Fruit fly (Drosophila melanogaster) whole organism, prepupa: ENCODE measurements around the gene Tlk.

Source experiments
- CG10631 ChIP-seq: fragments of 200-800 bp; sonication (Bioruptor generic); optimal IDR thresholded peaks from 2 replicates; lab custom pipeline; 2016; ENCODE audit warnings: missing biosample characterization, missing genetic modification characterization
- CG10669 ChIP-seq: fragments of 200-800 bp; sonication (Bioruptor generic); optimal IDR thresholded peaks from 3 replicates; lab custom pipeline; 2018; ENCODE audit warnings: missing biosample characterization, mild to moderate bottlenecking, missing genetic modification characterization, moderate library complexity
- CG11294 ChIP-seq: fragments of 200-800 bp; sonication (Bioruptor generic); IDR thresholded peaks from 2 replicates; pipeline ENCODE4 v1.3.6; 2022; ENCODE audit warnings: missing biosample characterization, missing genetic modification characterization
- CG11762 ChIP-seq: fragments of 200-800 bp; sonication (Bioruptor generic); optimal IDR thresholded peaks from 3 replicates; lab custom pipeline; 2016; ENCODE audit warnings: missing biosample characterization, missing genetic modification characterization; ENCODE audit not compliant: insufficient read depth
- CG11902 ChIP-seq: fragments of 200-800 bp; sonication (Bioruptor generic); optimal IDR thresholded peaks from 3 replicates; lab custom pipeline; 2016; ENCODE audit warnings: missing biosample characterization, missing genetic modification characterization
- CG15336 ChIP-seq: fragments of 200-800 bp; sonication (Bioruptor generic); IDR thresholded peaks from 2 replicates; pipeline ENCODE4 v1.3.6; 2022; ENCODE audit warnings: missing biosample characterization, missing genetic modification characterization
- CG1621 ChIP-seq: fragments of 200-800 bp; sonication (Bioruptor generic); optimal IDR thresholded peaks from 3 replicates; lab custom pipeline; 2018; ENCODE audit warnings: missing biosample characterization, mild to moderate bottlenecking, missing genetic modification characterization
- CG3032 ChIP-seq: fragments of 200-800 bp; optimal IDR thresholded peaks from 2 replicates; lab custom pipeline; 2019; ENCODE audit warnings: missing biosample characterization, mild to moderate bottlenecking, missing genetic modification characterization, moderate library complexity
- CG31627 ChIP-seq: fragments of 200-800 bp; sonication (Bioruptor generic); optimal IDR thresholded peaks from 3 replicates; lab custom pipeline; 2016; ENCODE audit warnings: missing biosample characterization, missing genetic modification characterization
- CG32006 ChIP-seq: fragments of 200-800 bp; sonication (Bioruptor generic); optimal IDR thresholded peaks from 3 replicates; lab custom pipeline; 2017; ENCODE audit warnings: missing biosample characterization, mild to moderate bottlenecking, missing genetic modification characterization
- CG4318 ChIP-seq: fragments of 200-800 bp; sonication (Bioruptor generic); optimal IDR thresholded peaks from 3 replicates; lab custom pipeline; 2017; ENCODE audit warnings: missing biosample characterization, mild to moderate bottlenecking, missing genetic modification characterization
- CG6276 ChIP-seq: fragments of 200-800 bp; sonication (Bioruptor generic); optimal IDR thresholded peaks from 2 replicates; lab custom pipeline; 2017; ENCODE audit warnings: missing biosample characterization, mild to moderate bottlenecking, missing genetic modification characterization
- CG6808 ChIP-seq: fragments of 200-800 bp; sonication (Bioruptor generic); optimal IDR thresholded peaks from 3 replicates; lab custom pipeline; 2017; ENCODE audit warnings: missing biosample characterization, missing genetic modification characterization, mild to moderate bottlenecking, moderate library complexity, missing genetic modification reagents
- CG6854 ChIP-seq: fragments of 200-800 bp; sonication (Bioruptor generic); optimal IDR thresholded peaks from 2 replicates; lab custom pipeline; 2017; ENCODE audit warnings: missing biosample characterization, mild to moderate bottlenecking, missing genetic modification characterization
- CG8119 ChIP-seq: fragments of 200-800 bp; sonication (Bioruptor generic); IDR thresholded peaks from 3 replicates; pipeline ENCODE4 v1.3.6; 2022; ENCODE audit warnings: missing biosample characterization, missing genetic modification characterization
- CG8319 ChIP-seq: fragments of 200-800 bp; sonication (Bioruptor generic); optimal IDR thresholded peaks from 3 replicates; lab custom pipeline; 2016; ENCODE audit warnings: missing biosample characterization, missing genetic modification characterization
- CG8632 ChIP-seq: fragments of 200-800 bp; sonication (Bioruptor generic); optimal IDR thresholded peaks from 3 replicates; lab custom pipeline; 2016; ENCODE audit warnings: missing biosample characterization, missing genetic modification characterization
- CG9139 ChIP-seq: fragments of 200-800 bp; sonication (Bioruptor generic); optimal IDR thresholded peaks from 3 replicates; lab custom pipeline; 2017; ENCODE audit warnings: missing biosample characterization, mild to moderate bottlenecking, missing genetic modification characterization
- Eip93F ChIP-seq: fragments of 200-800 bp; sonication (Bioruptor generic); optimal IDR thresholded peaks from 2 replicates; lab custom pipeline; 2016; ENCODE audit warnings: missing biosample characterization, mild to moderate bottlenecking, missing genetic modification characterization
- Ets21C ChIP-seq: fragments of 200-800 bp; sonication (Bioruptor generic); optimal IDR thresholded peaks from 3 replicates; lab custom pipeline; 2016; ENCODE audit warnings: missing biosample characterization, missing genetic modification characterization
- Ets96B ChIP-seq: fragments of 200-800 bp; optimal IDR thresholded peaks from 2 replicates; lab custom pipeline; 2019; ENCODE audit warnings: missing biosample characterization, mild to moderate bottlenecking, missing genetic modification characterization, moderate library complexity
- Gug ChIP-seq: fragments of 200-800 bp; sonication (Bioruptor generic); IDR thresholded peaks from 2 replicates; pipeline ENCODE4 v1.3.6; 2022; ENCODE audit warnings: missing biosample characterization, missing genetic modification characterization
- Hr38 ChIP-seq: sonication (Bioruptor generic); optimal IDR thresholded peaks from 2 replicates; lab custom pipeline; 2016; ENCODE audit warnings: missing biosample characterization, missing genetic modification characterization
- Hr39 ChIP-seq: fragments of 200-800 bp; sonication (Bioruptor generic); optimal IDR thresholded peaks from 2 replicates; lab custom pipeline; 2016; ENCODE audit warnings: missing biosample characterization, missing genetic modification characterization
- Lpt ChIP-seq: fragments of 200-800 bp; sonication (Bioruptor generic); optimal IDR thresholded peaks from 3 replicates; lab custom pipeline; 2016; ENCODE audit warnings: missing biosample characterization, missing genetic modification characterization
- Met ChIP-seq: fragments of 200-800 bp; sonication (Bioruptor generic); optimal IDR thresholded peaks from 3 replicates; lab custom pipeline; 2016; ENCODE audit warnings: missing biosample characterization, missing genetic modification characterization
- Sox102F ChIP-seq: fragments of 200-800 bp; sonication (Bioruptor generic); optimal IDR thresholded peaks from 2 replicates; lab custom pipeline; 2016; ENCODE audit warnings: missing biosample characterization, mild to moderate bottlenecking, missing genetic modification characterization
- Sox14 ChIP-seq: fragments of 200-800 bp; sonication (Bioruptor generic); optimal IDR thresholded peaks from 3 replicates; lab custom pipeline; 2016; ENCODE audit warnings: missing biosample characterization, missing genetic modification characterization
- Sox15 ChIP-seq: fragments of 200-800 bp; sonication (Bioruptor generic); optimal IDR thresholded peaks from 3 replicates; lab custom pipeline; 2016; ENCODE audit warnings: missing biosample characterization, missing genetic modification characterization
- acj6 ChIP-seq: fragments of 200-800 bp; sonication (Bioruptor generic); optimal IDR thresholded peaks from 3 replicates; lab custom pipeline; 2016; ENCODE audit warnings: missing biosample characterization, missing genetic modification characterization
- cyc ChIP-seq: fragments of 200-800 bp; sonication (Bioruptor generic); optimal IDR thresholded peaks from 3 replicates; lab custom pipeline; 2016; ENCODE audit warnings: missing biosample characterization, missing genetic modification characterization
- dac ChIP-seq: fragments of 200-800 bp; sonication (Bioruptor generic); optimal IDR thresholded peaks from 2 replicates; lab custom pipeline; 2017; ENCODE audit warnings: missing biosample characterization, mild to moderate bottlenecking, missing genetic modification characterization
- dsx ChIP-seq: fragments of 200-800 bp; optimal IDR thresholded peaks from 3 replicates; lab custom pipeline; 2019; ENCODE audit warnings: missing biosample characterization, mild to moderate bottlenecking, missing genetic modification characterization, moderate library complexity; ENCODE audit not compliant: poor library complexity, severe bottlenecking
- eg ChIP-seq: fragments of 200-800 bp; sonication (Bioruptor generic); IDR thresholded peaks from 3 replicates; pipeline ENCODE4 v1.3.6; 2022; ENCODE audit warnings: missing biosample characterization, missing genetic modification characterization
- fd59A ChIP-seq: fragments of 200-800 bp; sonication (Bioruptor generic); optimal IDR thresholded peaks from 2 replicates; lab custom pipeline; 2017; ENCODE audit warnings: missing biosample characterization, mild to moderate bottlenecking, missing genetic modification characterization, missing genetic modification reagents
- fd85E ChIP-seq: fragments of 200-800 bp; sonication (Bioruptor generic); optimal IDR thresholded peaks from 3 replicates; lab custom pipeline; 2016; ENCODE audit warnings: missing biosample characterization, missing genetic modification characterization
- fkh ChIP-seq: fragments of 200-800 bp; sonication (Bioruptor generic); optimal IDR thresholded peaks from 3 replicates; lab custom pipeline; 2017; ENCODE audit warnings: missing biosample characterization, mild to moderate bottlenecking, missing genetic modification characterization, moderate library complexity
- lz ChIP-seq: fragments of 200-800 bp; sonication (Bioruptor generic); optimal IDR thresholded peaks from 3 replicates; lab custom pipeline; 2016; ENCODE audit warnings: missing biosample characterization, missing genetic modification characterization
- net ChIP-seq: fragments of 200-800 bp; sonication (Bioruptor generic); optimal IDR thresholded peaks from 3 replicates; lab custom pipeline; 2016; ENCODE audit warnings: missing biosample characterization, missing genetic modification characterization
- pdm3 ChIP-seq: fragments of 200-800 bp; sonication (Bioruptor generic); optimal IDR thresholded peaks from 3 replicates; lab custom pipeline; 2016; ENCODE audit warnings: missing biosample characterization, missing genetic modification characterization
- spab ChIP-seq: fragments of 200-800 bp; sonication (Bioruptor generic); optimal IDR thresholded peaks from 2 replicates; lab custom pipeline; 2017; ENCODE audit warnings: missing biosample characterization, mild to moderate bottlenecking, missing genetic modification characterization, missing genetic modification reagents
- ss ChIP-seq, 2 experiments: fragments of 200-800 bp; sonication (Bioruptor generic); optimal IDR thresholded peaks; 2 replicates in 1 of 2; 3 replicates in 1 of 2; lab custom pipeline; 2017 to 2018; ENCODE audit warnings: mild to moderate bottlenecking in 2 of 2, missing biosample characterization in 2 of 2, missing genetic modification characterization in 2 of 2, moderate library complexity in 1 of 2
- svp ChIP-seq: fragments of 200-800 bp; sonication (Bioruptor generic); peaks from one replicate; lab custom pipeline; 2016; ENCODE audit warnings: missing biosample characterization, missing genetic modification characterization
- topi ChIP-seq: fragments of 200-800 bp; sonication (Bioruptor generic); optimal IDR thresholded peaks from 3 replicates; lab custom pipeline; 2016; ENCODE audit warnings: missing biosample characterization, missing genetic modification characterization
- vri ChIP-seq: fragments of 200-800 bp; sonication (Bioruptor generic); optimal IDR thresholded peaks from 3 replicates; lab custom pipeline; 2016; ENCODE audit warnings: missing biosample characterization, mild to moderate bottlenecking, missing genetic modification characterization

Tlk gene

DNA sequence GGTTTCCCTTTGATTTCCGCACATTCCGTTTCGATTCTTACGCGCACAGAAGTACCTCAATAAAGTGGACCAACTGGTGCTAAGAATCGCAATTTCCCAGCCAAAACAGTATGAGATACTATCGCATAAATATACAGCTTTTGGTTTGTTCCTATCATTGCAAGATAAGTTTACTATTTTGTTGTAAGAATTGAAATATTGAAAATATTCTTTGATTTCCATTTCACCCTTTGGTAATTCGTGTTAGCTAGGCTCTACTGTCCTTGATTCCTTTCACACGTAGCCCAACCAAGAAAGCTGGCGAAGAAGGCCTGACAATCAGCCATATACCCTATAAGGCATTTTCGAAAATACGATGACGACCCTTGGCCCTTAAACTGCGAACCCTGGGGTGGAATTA, 29.2 kb upstream of the Tlk start (continued):
- no peak for TF ChIP-seq dac (GFP tag; lab: Kevin White, UChicago)
- TF ChIP-seq CG15336 = no peak
- TF ChIP-seq CG6808 = peak; percentile 3
- TF ChIP-seq fd59A (GFP tag; lab: Kevin White, UChicago) = no peak
- peak; percentile 85 for TF ChIP-seq svp (GFP tag; lab: Kevin White, UChicago)
- TF ChIP-seq Lpt = no peak
- TF ChIP-seq Eip93F (GFP tag; lab: Kevin White, UChicago) = no peak
- TF ChIP-seq CG11902 = no peak
- peak; percentile 55 for TF ChIP-seq Met (GFP tag; lab: Kevin White, UChicago)
- TF ChIP-seq acj6 (GFP tag; lab: Kevin White, UChicago) = peak; percentile 24
- peak; percentile 63 for TF ChIP-seq Hr39 (GFP tag; lab: Kevin White, UChicago)
- peak; percentile 0 for TF ChIP-seq CG9139 (GFP tag; lab: Kevin White, UChicago)

DNA sequence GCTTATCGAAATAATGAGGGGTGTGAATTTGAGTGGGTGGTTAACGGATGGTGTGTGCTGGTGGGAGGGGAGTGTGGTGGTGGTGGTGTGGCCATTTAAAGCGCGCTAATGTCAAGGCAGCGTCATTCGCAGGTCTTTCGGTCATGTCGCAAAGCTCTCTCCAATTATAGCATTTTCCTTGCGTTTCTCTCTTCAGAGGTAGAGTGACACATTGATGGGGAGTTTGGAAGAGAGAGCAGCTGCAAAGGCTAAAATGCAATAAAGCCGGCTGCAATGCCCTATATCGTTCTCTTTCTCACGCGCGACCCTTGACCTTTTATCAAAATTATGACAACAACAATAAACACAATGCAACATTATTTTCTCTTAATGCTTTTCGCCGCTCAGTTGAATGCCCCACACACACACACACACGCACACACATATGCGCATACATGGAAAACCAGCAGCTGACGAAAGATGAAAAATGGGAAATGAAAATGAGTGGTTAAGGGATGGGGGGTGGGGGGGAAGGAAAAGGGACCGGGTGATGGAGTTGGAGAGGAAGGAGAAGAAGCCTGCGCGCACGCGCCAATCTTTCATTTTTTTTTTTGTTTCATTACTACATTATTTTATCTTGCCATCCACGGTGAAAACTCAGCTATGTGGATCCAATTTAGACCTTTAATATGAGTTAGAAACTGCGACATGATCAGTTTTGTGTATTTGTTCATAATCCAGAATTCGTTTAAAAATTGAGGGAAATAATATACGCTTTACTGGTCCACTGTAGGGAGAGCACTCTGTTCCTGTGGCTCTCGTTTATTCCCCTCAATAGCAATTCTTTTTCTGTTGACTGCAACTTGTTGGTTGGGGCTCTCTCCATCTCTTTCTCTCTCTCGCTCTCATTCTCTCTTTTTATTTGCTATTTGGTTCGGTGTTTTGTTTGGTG, 27.9 kb upstream of the Tlk start:
- TF ChIP-seq CG11762 (GFP tag; lab: Kevin White, UChicago) (peak; percentile 75), CG10669 (GFP tag; lab: Kevin White, UChicago) (peak; percentile 76), Hr39 (GFP tag; lab: Kevin White, UChicago) (peak; percentile 79), dsx (GFP tag; lab: Kevin White, UChicago) (peak; percentile 78), CG6808 (peak; percentile 80), fd85E (GFP tag; lab: Kevin White, UChicago) (peak; percentile 9), CG31627 (GFP tag; lab: Kevin White, UChicago) (peak; percentile 79), CG6854 (GFP tag; lab: Kevin White, UChicago) (peak; percentile 45), CG15336 (peak; percentile 93), Met (GFP tag; lab: Kevin White, UChicago) (peak; percentile 79), Ets21C (GFP tag; lab: Kevin White, UChicago) (peak; percentile 70), CG8632 (GFP tag; lab: Kevin White, UChicago) (peak; percentile 58), pdm3 (GFP tag; lab: Kevin White, UChicago) (peak; percentile 89), topi (GFP tag; lab: Kevin White, UChicago) (peak; percentile 80), CG11294 (GFP tag; lab: Robert Waterston, UW) (peak; percentile 85), Sox15 (peak; percentile 67), Sox14 (GFP tag; lab: Kevin White, UChicago) (peak; percentile 87), net (GFP tag; lab: Kevin White, UChicago) (peak; percentile 88), spab (GFP tag; lab: Kevin White, UChicago) (peak; percentile 73), Lpt (peak; percentile 86), svp (GFP tag; lab: Kevin White, UChicago) (peak; percentile 80), CG11902 (peak; percentile 53), fd59A (GFP tag; lab: Kevin White, UChicago) (peak; percentile 80), vri (GFP tag; lab: Kevin White, UChicago) (peak; percentile 56), CG4318 (GFP tag; lab: Kevin White, UChicago) (peak; percentile 85), Sox102F (GFP tag; lab: Kevin White, UChicago) (peak; percentile 65), CG8319 (GFP tag; lab: Kevin White, UChicago) (peak; percentile 56), CG8119 (GFP tag; lab: Robert Waterston, UW) (peak; percentile 90), Eip93F (GFP tag; lab: Kevin White, UChicago) (no peak), dac (GFP tag; lab: Kevin White, UChicago) (peak; percentile 86), Ets96B (tag; lab: Kevin White, UChicago) (peak; percentile 81), eg (peak; percentile 95), Hr38 (GFP tag; lab: Kevin White, UChicago) (no peak), CG3032 (peak; percentile 76), CG6276 (GFP tag; lab: Kevin White, UChicago) (peak; percentile 89), fkh (peak; percentile 44), CG10631 (GFP tag; lab: Kevin White, UChicago) (peak; percentile 86), CG1621 (peak; percentile 74), Gug (GFP tag; lab: Robert Waterston, UW) (peak; percentile 87), CG32006 (peak; percentile 91), cyc (GFP tag; lab: Kevin White, UChicago) (peak; percentile 82), lz (GFP tag; lab: Kevin White, UChicago) (peak; percentile 80), acj6 (GFP tag; lab: Kevin White, UChicago) (peak; percentile 83), ss (GFP tag; optimal IDR thresholded peaks at IDR 0.05; lab: Kevin White, UChicago) (peak; percentile 79 to 85), CG9139 (GFP tag; lab: Kevin White, UChicago) (peak; percentile 67)
